Fruit fly (Drosophila melanogaster) whole organism, prepupa: ENCODE results near the gene glu.

ENCODE experiments used
- CG10631 ChIP-seq: fragments of 200-800 bp; sonication (Bioruptor generic); optimal IDR thresholded peaks from 2 replicates; lab custom pipeline; 2016; ENCODE audit warnings: missing biosample characterization, missing genetic modification characterization
- CG10669 ChIP-seq: fragments of 200-800 bp; sonication (Bioruptor generic); optimal IDR thresholded peaks from 3 replicates; lab custom pipeline; 2018; ENCODE audit warnings: missing biosample characterization, mild to moderate bottlenecking, missing genetic modification characterization, moderate library complexity
- CG11294 ChIP-seq: fragments of 200-800 bp; sonication (Bioruptor generic); IDR thresholded peaks from 2 replicates; pipeline ENCODE4 v1.3.6; 2022; ENCODE audit warnings: missing biosample characterization, missing genetic modification characterization
- CG11762 ChIP-seq: fragments of 200-800 bp; sonication (Bioruptor generic); optimal IDR thresholded peaks from 3 replicates; lab custom pipeline; 2016; ENCODE audit warnings: missing biosample characterization, missing genetic modification characterization; ENCODE audit not compliant: insufficient read depth
- CG15336 ChIP-seq: fragments of 200-800 bp; sonication (Bioruptor generic); IDR thresholded peaks from 2 replicates; pipeline ENCODE4 v1.3.6; 2022; ENCODE audit warnings: missing biosample characterization, missing genetic modification characterization
- CG3032 ChIP-seq: fragments of 200-800 bp; optimal IDR thresholded peaks from 2 replicates; lab custom pipeline; 2019; ENCODE audit warnings: missing biosample characterization, mild to moderate bottlenecking, missing genetic modification characterization, moderate library complexity
- CG32006 ChIP-seq: fragments of 200-800 bp; sonication (Bioruptor generic); optimal IDR thresholded peaks from 3 replicates; lab custom pipeline; 2017; ENCODE audit warnings: missing biosample characterization, mild to moderate bottlenecking, missing genetic modification characterization
- CG3919 ChIP-seq: fragments of 200-800 bp; sonication (Bioruptor generic); optimal IDR thresholded peaks from 3 replicates; lab custom pipeline; 2016; ENCODE audit warnings: missing biosample characterization, missing genetic modification characterization
- CG4318 ChIP-seq: fragments of 200-800 bp; sonication (Bioruptor generic); optimal IDR thresholded peaks from 3 replicates; lab custom pipeline; 2017; ENCODE audit warnings: missing biosample characterization, mild to moderate bottlenecking, missing genetic modification characterization
- CG6163 ChIP-seq: fragments of 200-800 bp; sonication (Bioruptor generic); IDR thresholded peaks from 3 replicates; pipeline ENCODE4 v1.3.6; 2022; ENCODE audit warnings: missing biosample characterization, missing genetic modification characterization
- CG6808 ChIP-seq: fragments of 200-800 bp; sonication (Bioruptor generic); optimal IDR thresholded peaks from 3 replicates; lab custom pipeline; 2017; ENCODE audit warnings: missing biosample characterization, missing genetic modification characterization, mild to moderate bottlenecking, moderate library complexity, missing genetic modification reagents
- CG8119 ChIP-seq: fragments of 200-800 bp; sonication (Bioruptor generic); IDR thresholded peaks from 3 replicates; pipeline ENCODE4 v1.3.6; 2022; ENCODE audit warnings: missing biosample characterization, missing genetic modification characterization
- Eip78C ChIP-seq: fragments of 200-800 bp; sonication (Bioruptor generic); peaks from one replicate; lab custom pipeline; 2016; ENCODE audit warnings: missing biosample characterization, missing genetic modification characterization
- Ets21C ChIP-seq: fragments of 200-800 bp; sonication (Bioruptor generic); optimal IDR thresholded peaks from 3 replicates; lab custom pipeline; 2016; ENCODE audit warnings: missing biosample characterization, missing genetic modification characterization
- Ets96B ChIP-seq: fragments of 200-800 bp; optimal IDR thresholded peaks from 2 replicates; lab custom pipeline; 2019; ENCODE audit warnings: missing biosample characterization, mild to moderate bottlenecking, missing genetic modification characterization, moderate library complexity
- Gug ChIP-seq: fragments of 200-800 bp; sonication (Bioruptor generic); IDR thresholded peaks from 2 replicates; pipeline ENCODE4 v1.3.6; 2022; ENCODE audit warnings: missing biosample characterization, missing genetic modification characterization
- Hr39 ChIP-seq: fragments of 200-800 bp; sonication (Bioruptor generic); optimal IDR thresholded peaks from 2 replicates; lab custom pipeline; 2016; ENCODE audit warnings: missing biosample characterization, missing genetic modification characterization
- Hr4 ChIP-seq: fragments of 200-800 bp; sonication (Bioruptor generic); optimal IDR thresholded peaks from 3 replicates; lab custom pipeline; 2016; ENCODE audit warnings: missing biosample characterization, missing genetic modification characterization
- Lpt ChIP-seq: fragments of 200-800 bp; sonication (Bioruptor generic); optimal IDR thresholded peaks from 3 replicates; lab custom pipeline; 2016; ENCODE audit warnings: missing biosample characterization, missing genetic modification characterization
- OdsH ChIP-seq: fragments of 200-800 bp; sonication (Bioruptor generic); optimal IDR thresholded peaks from 3 replicates; lab custom pipeline; 2016; ENCODE audit warnings: missing biosample characterization, missing genetic modification characterization
- achi ChIP-seq: fragments of 200-800 bp; sonication (Bioruptor generic); optimal IDR thresholded peaks from 3 replicates; lab custom pipeline; 2016; ENCODE audit warnings: missing biosample characterization, missing genetic modification characterization
- acj6 ChIP-seq: fragments of 200-800 bp; sonication (Bioruptor generic); optimal IDR thresholded peaks from 3 replicates; lab custom pipeline; 2016; ENCODE audit warnings: missing biosample characterization, missing genetic modification characterization
- cyc ChIP-seq: fragments of 200-800 bp; sonication (Bioruptor generic); optimal IDR thresholded peaks from 3 replicates; lab custom pipeline; 2016; ENCODE audit warnings: missing biosample characterization, missing genetic modification characterization
- dac ChIP-seq: fragments of 200-800 bp; sonication (Bioruptor generic); optimal IDR thresholded peaks from 2 replicates; lab custom pipeline; 2017; ENCODE audit warnings: missing biosample characterization, mild to moderate bottlenecking, missing genetic modification characterization
- dsx ChIP-seq: fragments of 200-800 bp; optimal IDR thresholded peaks from 3 replicates; lab custom pipeline; 2019; ENCODE audit warnings: missing biosample characterization, mild to moderate bottlenecking, missing genetic modification characterization, moderate library complexity; ENCODE audit not compliant: poor library complexity, severe bottlenecking
- eg ChIP-seq: fragments of 200-800 bp; sonication (Bioruptor generic); IDR thresholded peaks from 3 replicates; pipeline ENCODE4 v1.3.6; 2022; ENCODE audit warnings: missing biosample characterization, missing genetic modification characterization
- esn ChIP-seq: fragments of 200-800 bp; sonication (Bioruptor generic); optimal IDR thresholded peaks from 2 replicates; lab custom pipeline; 2016; ENCODE audit warnings: missing biosample characterization, mild to moderate bottlenecking, missing genetic modification characterization, moderate library complexity
- fkh ChIP-seq: fragments of 200-800 bp; sonication (Bioruptor generic); optimal IDR thresholded peaks from 3 replicates; lab custom pipeline; 2017; ENCODE audit warnings: missing biosample characterization, mild to moderate bottlenecking, missing genetic modification characterization, moderate library complexity
- lz ChIP-seq: fragments of 200-800 bp; sonication (Bioruptor generic); optimal IDR thresholded peaks from 3 replicates; lab custom pipeline; 2016; ENCODE audit warnings: missing biosample characterization, missing genetic modification characterization
- net ChIP-seq: fragments of 200-800 bp; sonication (Bioruptor generic); optimal IDR thresholded peaks from 3 replicates; lab custom pipeline; 2016; ENCODE audit warnings: missing biosample characterization, missing genetic modification characterization
- pdm3 ChIP-seq: fragments of 200-800 bp; sonication (Bioruptor generic); optimal IDR thresholded peaks from 3 replicates; lab custom pipeline; 2016; ENCODE audit warnings: missing biosample characterization, missing genetic modification characterization
- salr ChIP-seq, 2 experiments: fragments of 200-800 bp; sonication (Bioruptor generic); optimal IDR thresholded peaks; 3 replicates each; lab custom pipeline; 2016 to 2018; ENCODE audit warnings: missing biosample characterization in 2 of 2, missing genetic modification characterization in 2 of 2, mild to moderate bottlenecking in 1 of 2
- ss ChIP-seq, 2 experiments: fragments of 200-800 bp; sonication (Bioruptor generic); optimal IDR thresholded peaks; 2 replicates in 1 of 2; 3 replicates in 1 of 2; lab custom pipeline; 2017 to 2018; ENCODE audit warnings: mild to moderate bottlenecking in 2 of 2, missing biosample characterization in 2 of 2, missing genetic modification characterization in 2 of 2, moderate library complexity in 1 of 2

The glu gene

DNA sequence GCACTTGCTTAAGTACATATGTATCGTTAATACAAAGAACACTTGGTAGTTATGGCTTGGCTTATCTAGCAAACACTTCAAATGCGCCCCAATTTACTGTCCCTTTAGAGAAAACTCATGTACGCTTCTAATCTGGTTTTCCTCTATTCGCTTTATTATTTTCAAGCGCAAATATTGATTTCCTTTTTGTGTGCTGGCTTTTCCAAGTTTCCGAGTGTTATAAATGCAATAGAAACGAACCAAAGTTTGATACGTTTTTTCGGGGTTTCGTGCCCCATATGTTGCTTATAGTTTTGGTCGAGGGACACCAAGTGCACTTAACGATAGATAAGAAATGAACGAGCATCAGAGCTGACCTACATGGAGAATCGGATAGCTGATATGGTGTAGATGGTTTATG lies 24.3 kb downstream of the glu start:
- no peak for TF ChIP-seq Hr4 (GFP tag; lab: Kevin White, UChicago)
- TF ChIP-seq fkh (GFP tag; lab: Kevin White, UChicago) = peak; percentile 51
- TF ChIP-seq, all 60 proteins: peak for 1

- TF ChIP-seq Lpt (GFP tag; lab: Kevin White, UChicago) (no peak), dac (GFP tag; lab: Kevin White, UChicago) (no peak), ss (GFP tag; optimal IDR thresholded peaks at IDR 0.05; lab: Kevin White, UChicago) (no peak)
Measured at dm6 chr2L:16711891-16712290, 26.3 kb downstream of the glu start.

- 0 out of 3 replicates have a peak, but pooled peaks have one; percentile 26 for TF ChIP-seq CG8119
- no peak for TF ChIP-seq esn (GFP tag; lab: Kevin White, UChicago)
- peak; percentile 29 for TF ChIP-seq Eip78C
- no peak for TF ChIP-seq Ets21C (GFP tag; lab: Kevin White, UChicago)
- TF ChIP-seq CG10669 (GFP tag; lab: Kevin White, UChicago) = no peak
- no peak for TF ChIP-seq dsx (GFP tag; lab: Kevin White, UChicago)
- peak; percentile 39 for TF ChIP-seq fkh (GFP tag; lab: Kevin White, UChicago)
Measured at dm6 chr2L:16710677-16711076, 27.5 kb downstream of the glu start.

DNA sequence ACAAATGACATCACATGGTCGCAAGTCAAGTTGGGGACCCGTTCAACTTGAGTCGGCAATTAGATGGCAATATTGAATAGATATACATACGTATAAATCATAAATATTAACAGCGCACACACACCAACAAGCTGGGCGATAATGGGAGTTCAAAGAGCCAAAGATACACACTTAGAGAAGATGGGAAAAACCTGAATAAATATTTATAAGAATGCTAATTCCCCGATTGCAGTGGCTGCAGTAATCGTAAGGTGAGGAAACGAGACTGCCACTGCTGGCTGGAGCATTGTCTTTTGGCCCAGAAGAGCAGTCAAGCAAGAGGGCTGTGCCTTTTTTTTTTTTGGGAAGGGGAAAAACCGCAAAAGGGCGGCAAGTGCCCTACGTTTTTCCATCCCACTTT lies 28.0 kb downstream of the glu start:
- no peak for TF ChIP-seq Ets21C (GFP tag; lab: Kevin White, UChicago)
- no peak for TF ChIP-seq Gug (GFP tag; lab: Robert Waterston, UW)
- TF ChIP-seq CG3032 (tag; lab: Kevin White, UChicago) = no peak
- no peak for TF ChIP-seq pdm3
- no peak for TF ChIP-seq Hr39
- TF ChIP-seq fkh (GFP tag; lab: Kevin White, UChicago) = peak; percentile 52

- no peak for TF ChIP-seq CG11762 (GFP tag; lab: Kevin White, UChicago)
- TF ChIP-seq pdm3 = peak; percentile 27
- TF ChIP-seq acj6 (GFP tag; lab: Kevin White, UChicago) = peak; percentile 16
- peak; percentile 82 for TF ChIP-seq CG6163 (GFP tag; lab: Robert Waterston, UW)
- peak; percentile 20 for TF ChIP-seq Ets96B (tag; lab: Kevin White, UChicago)
- no peak for TF ChIP-seq cyc (GFP tag; lab: Kevin White, UChicago)
- TF ChIP-seq CG8119 = peak; percentile 91
- TF ChIP-seq eg = peak; percentile 70
- peak; percentile 70 for TF ChIP-seq net (GFP tag; lab: Kevin White, UChicago)
- no peak for TF ChIP-seq lz
- TF ChIP-seq salr (GFP tag; optimal IDR thresholded peaks at IDR 0.05; lab: Kevin White, UChicago) = peak in 1 of 2 experiments; percentile 51
- peak; percentile 81 for TF ChIP-seq Eip78C
- TF ChIP-seq CG10631 (GFP tag; lab: Kevin White, UChicago) = peak; percentile 48
- peak; percentile 84 for TF ChIP-seq CG32006
- peak; percentile 59 for TF ChIP-seq Lpt (GFP tag; lab: Kevin White, UChicago)
- no peak for TF ChIP-seq CG11294 (GFP tag; lab: Robert Waterston, UW)
- TF ChIP-seq OdsH (GFP tag; lab: Kevin White, UChicago) = peak; percentile 45
- peak; percentile 42 for TF ChIP-seq dac (GFP tag; lab: Kevin White, UChicago)
- TF ChIP-seq CG4318 = peak; percentile 78
- peak; percentile 92 for TF ChIP-seq CG15336 (GFP tag; lab: Robert Waterston, UW)
- TF ChIP-seq CG6808 (GFP tag; lab: Kevin White, UChicago) = no peak
- TF ChIP-seq CG3919 (GFP tag; lab: Kevin White, UChicago) = peak; percentile 36
- TF ChIP-seq Hr4 (GFP tag; lab: Kevin White, UChicago) = peak; percentile 79
- peak; percentile 63 for TF ChIP-seq achi (GFP tag; lab: Kevin White, UChicago)
Measured at dm6 chr2L:16709693-16710092, 28.5 kb downstream of the glu start.
